Worm (Caenorhabditis elegans) whole organism, L1 larva: ENCODE data around the gene dhgd-1.
A peak's percentile ranks its signal among the peaks of the same experiment; 100 is the strongest.

Experiments used
- C04F5.9 ChIP-seq: sonication (generic microtip); optimal IDR thresholded peaks from 2 replicates; lab custom pipeline; 2016; ENCODE audit warnings: missing genetic modification characterization, missing compliant biosample characterization
- F16B12.6 ChIP-seq: fragments of 150-350 bp; optimal IDR thresholded peaks from 2 replicates; lab custom pipeline; 2014; ENCODE audit warnings: missing biosample characterization, missing genetic modification characterization
- Y116A8C.19 ChIP-seq: sonication (generic microtip); optimal IDR thresholded peaks from 2 replicates; lab custom pipeline; 2016; ENCODE audit warnings: missing compliant biosample characterization, missing genetic modification characterization, borderline replicate concordance
- aly-2 ChIP-seq: fragments of 150-350 bp; optimal IDR thresholded peaks from 2 replicates; lab custom pipeline; 2014; ENCODE audit warnings: missing biosample characterization, missing genetic modification characterization
- blmp-1 ChIP-seq: fragments of 150-350 bp; optimal IDR thresholded peaks from 2 replicates; lab custom pipeline; 2014; ENCODE audit warnings: missing biosample characterization, missing genetic modification characterization
- ceh-8 ChIP-seq: fragments of 200-800 bp; sonication (Bioruptor generic); optimal IDR thresholded peaks from 2 replicates; lab custom pipeline; 2018; ENCODE audit warnings: mild to moderate bottlenecking, missing genetic modification characterization, moderate library complexity, missing compliant biosample characterization
- ceh-82 ChIP-seq, 3 experiments: fragments of 150-350 bp in 1 of 3; sonication (generic microtip) in 2 of 3; optimal IDR thresholded peaks; 2 replicates each; lab custom pipeline; 2014 to 2017; ENCODE audit warnings: missing biosample characterization in 3 of 3, missing genetic modification characterization in 3 of 3
- ceh-88 ChIP-seq: fragments of 200-800 bp; sonication (Bioruptor generic); IDR thresholded peaks from 2 replicates; pipeline ENCODE4 v1.3.6; 2022; ENCODE audit warnings: missing genetic modification characterization, missing compliant biosample characterization
- ceh-90 ChIP-seq: sonication (generic microtip); optimal IDR thresholded peaks from 2 replicates; lab custom pipeline; 2016; ENCODE audit warnings: missing genetic modification characterization, missing compliant biosample characterization
- ces-1 ChIP-seq: fragments of 150-350 bp; optimal IDR thresholded peaks from 2 replicates; lab custom pipeline; 2014; ENCODE audit warnings: missing biosample characterization, missing genetic modification reagents, missing genetic modification characterization
- dsc-1 ChIP-seq: sonication (generic microtip); optimal IDR thresholded peaks from 2 replicates; lab custom pipeline; 2016; ENCODE audit warnings: mild to moderate bottlenecking, missing genetic modification characterization, missing compliant biosample characterization
- efl-3 ChIP-seq: fragments of 200-800 bp; sonication (Bioruptor generic); optimal IDR thresholded peaks from 2 replicates; lab custom pipeline; 2018; ENCODE audit warnings: mild to moderate bottlenecking, missing genetic modification characterization, missing compliant biosample characterization
- elt-2 ChIP-seq: sonication (generic microtip); optimal IDR thresholded peaks from 2 replicates; lab custom pipeline; 2016; ENCODE audit warnings: missing genetic modification characterization, mild to moderate bottlenecking, inconsistent platforms, missing compliant biosample characterization, missing genetic modification reagents
- elt-3 ChIP-seq, 6 experiments: fragments of 150-350 bp in 1 of 6; sonication (generic microtip); optimal IDR thresholded peaks; 2 replicates each; lab custom pipeline; 2017 to 2018; ENCODE audit warnings: missing biosample characterization in 6 of 6, missing genetic modification characterization in 6 of 6, inconsistent platforms in 1 of 6
- ets-5 ChIP-seq: fragments of 200-800 bp; sonication (Bioruptor generic); IDR thresholded peaks from 2 replicates; pipeline ENCODE4 v1.3.6; 2022; ENCODE audit warnings: missing genetic modification characterization, missing compliant biosample characterization
- fkh-4 ChIP-seq: sonication (generic microtip); optimal IDR thresholded peaks from 2 replicates; lab custom pipeline; 2016; ENCODE audit warnings: missing compliant biosample characterization, missing genetic modification characterization, borderline replicate concordance
- fkh-8 ChIP-seq: sonication (generic microtip); optimal IDR thresholded peaks from 2 replicates; lab custom pipeline; 2016; ENCODE audit warnings: mild to moderate bottlenecking, missing genetic modification characterization, missing compliant biosample characterization
- fos-1 ChIP-seq: fragments of 150-350 bp; optimal IDR thresholded peaks from 2 replicates; lab custom pipeline; 2014; ENCODE audit warnings: missing biosample characterization, missing genetic modification characterization
- grh-1 ChIP-seq: fragments of 200-800 bp; sonication (Bioruptor generic); IDR thresholded peaks from 2 replicates; pipeline ENCODE4 v1.3.6; 2022; ENCODE audit warnings: missing genetic modification reagents, missing genetic modification characterization, missing compliant biosample characterization
- hlh-17 ChIP-seq: fragments of 200-800 bp; sonication (Bioruptor generic); optimal IDR thresholded peaks from 2 replicates; lab custom pipeline; 2018; ENCODE audit warnings: missing genetic modification characterization, mild to moderate bottlenecking, missing compliant biosample characterization, moderate library complexity, borderline replicate concordance
- hlh-4 ChIP-seq: sonication (generic microtip); optimal IDR thresholded peaks from 2 replicates; lab custom pipeline; 2016; ENCODE audit warnings: mild to moderate bottlenecking, missing genetic modification characterization, missing compliant biosample characterization
- isw-1 ChIP-seq: fragments of 200-800 bp; sonication (Bioruptor generic); IDR thresholded peaks from 2 replicates; pipeline ENCODE4 v1.3.6; 2022; ENCODE audit warnings: missing genetic modification characterization, missing compliant biosample characterization
- jun-1 ChIP-seq: fragments of 150-350 bp; optimal IDR thresholded peaks from 2 replicates; lab custom pipeline; 2014; ENCODE audit warnings: missing biosample characterization, missing genetic modification reagents, missing genetic modification characterization
- lin-13 ChIP-seq: fragments of 150-350 bp; optimal IDR thresholded peaks from 2 replicates; lab custom pipeline; 2014; ENCODE audit warnings: missing biosample characterization, missing genetic modification reagents, missing genetic modification characterization
- lin-15B ChIP-seq: fragments of 150-350 bp; sonication (generic microtip); optimal IDR thresholded peaks from 3 replicates; lab custom pipeline; 2014; ENCODE audit warnings: missing biosample characterization, missing genetic modification characterization
- lin-35 ChIP-seq, 2 experiments: fragments of 150-350 bp; optimal IDR thresholded peaks; 2 replicates each; lab custom pipeline; 2014; ENCODE audit warnings: missing biosample characterization in 2 of 2, missing genetic modification characterization in 2 of 2, missing genetic modification reagents in 2 of 2
- lin-39 ChIP-seq: fragments of 150-350 bp; optimal IDR thresholded peaks from 2 replicates; lab custom pipeline; 2014; ENCODE audit warnings: missing biosample characterization, missing genetic modification reagents, missing genetic modification characterization
- lsy-2 ChIP-seq, 2 experiments: fragments of 150-350 bp; optimal IDR thresholded peaks; 2 replicates each; lab custom pipeline; 2014; ENCODE audit warnings: missing biosample characterization in 2 of 2, missing genetic modification characterization in 2 of 2
- mdl-1 ChIP-seq, 2 experiments: fragments of 150-350 bp; optimal IDR thresholded peaks; 2 replicates each; lab custom pipeline; 2014 to 2017; ENCODE audit warnings: missing biosample characterization in 2 of 2, missing genetic modification characterization in 2 of 2, inconsistent platforms in 1 of 2
- mef-2 ChIP-seq: fragments of 150-350 bp; optimal IDR thresholded peaks from 2 replicates; lab custom pipeline; 2014; ENCODE audit warnings: missing biosample characterization, missing genetic modification characterization
- mep-1 ChIP-seq: fragments of 150-350 bp; optimal IDR thresholded peaks from 2 replicates; lab custom pipeline; 2014; ENCODE audit warnings: missing biosample characterization, missing genetic modification characterization
- nhr-11 ChIP-seq: fragments of 150-350 bp; optimal IDR thresholded peaks from 2 replicates; lab custom pipeline; 2014; ENCODE audit warnings: missing biosample characterization, missing genetic modification characterization
- nhr-19 ChIP-seq: fragments of 200-800 bp; sonication (Bioruptor generic); conservative IDR thresholded peaks from 2 replicates; pipeline ENCODE4 v1.3.6; 2022; ENCODE audit warnings: missing genetic modification characterization, missing compliant biosample characterization
- nhr-20 ChIP-seq: sonication (generic microtip); optimal IDR thresholded peaks from 2 replicates; lab custom pipeline; 2016; ENCODE audit warnings: mild to moderate bottlenecking, missing genetic modification characterization, missing compliant biosample characterization
- nhr-28 ChIP-seq: fragments of 150-350 bp; optimal IDR thresholded peaks from 2 replicates; lab custom pipeline; 2014; ENCODE audit warnings: missing biosample characterization, missing genetic modification characterization
- nhr-71 ChIP-seq: sonication (generic microtip); optimal IDR thresholded peaks from 2 replicates; lab custom pipeline; 2016; ENCODE audit warnings: mild to moderate bottlenecking, missing genetic modification characterization, moderate library complexity, missing compliant biosample characterization
- nhr-76 ChIP-seq: sonication (generic microtip); optimal IDR thresholded peaks from 2 replicates; lab custom pipeline; 2017; ENCODE audit warnings: missing biosample characterization, missing genetic modification characterization
- nhr-77 ChIP-seq: fragments of 150-350 bp; optimal IDR thresholded peaks from 2 replicates; lab custom pipeline; 2014; ENCODE audit warnings: missing biosample characterization, missing genetic modification characterization
- nhr-84 ChIP-seq: sonication (generic microtip); optimal IDR thresholded peaks from 2 replicates; lab custom pipeline; 2017; ENCODE audit warnings: missing biosample characterization, missing genetic modification characterization
- nhr-85 ChIP-seq: sonication (generic microtip); peaks from one replicate; lab custom pipeline; 2016; ENCODE audit warnings: missing genetic modification characterization, inconsistent platforms, missing compliant biosample characterization
- nhr-90 ChIP-seq: sonication (generic microtip); optimal IDR thresholded peaks from 2 replicates; lab custom pipeline; 2016; ENCODE audit warnings: mild to moderate bottlenecking, missing genetic modification characterization, missing compliant biosample characterization; ENCODE audit not compliant: poor library complexity
- pax-3 ChIP-seq: fragments of 200-800 bp; sonication (Bioruptor generic); optimal IDR thresholded peaks from 2 replicates; lab custom pipeline; 2018; ENCODE audit warnings: mild to moderate bottlenecking, missing genetic modification characterization, moderate library complexity, missing compliant biosample characterization
- pqm-1 ChIP-seq: sonication (generic microtip); optimal IDR thresholded peaks from 3 replicates; lab custom pipeline; 2017; ENCODE audit warnings: missing biosample characterization, missing genetic modification characterization
- rnt-1 ChIP-seq: sonication (generic microtip); optimal IDR thresholded peaks from 2 replicates; lab custom pipeline; 2016; ENCODE audit warnings: mild to moderate bottlenecking, missing genetic modification characterization, moderate library complexity, missing compliant biosample characterization
- sox-4 ChIP-seq: sonication (generic microtip); optimal IDR thresholded peaks from 2 replicates; lab custom pipeline; 2016; ENCODE audit warnings: missing genetic modification characterization, missing compliant biosample characterization
- sptf-1 ChIP-seq: fragments of 150-350 bp; optimal IDR thresholded peaks from 2 replicates; lab custom pipeline; 2014; ENCODE audit warnings: missing biosample characterization, missing genetic modification characterization
- swsn-7 ChIP-seq: sonication (generic microtip); optimal IDR thresholded peaks from 2 replicates; lab custom pipeline; 2016; ENCODE audit warnings: missing genetic modification characterization, missing compliant biosample characterization
- unc-130 ChIP-seq: fragments of 150-350 bp; optimal IDR thresholded peaks from 2 replicates; lab custom pipeline; 2017; ENCODE audit warnings: missing biosample characterization, missing genetic modification characterization, inconsistent platforms
- unc-30 ChIP-seq: sonication (generic microtip); optimal IDR thresholded peaks from 2 replicates; lab custom pipeline; 2017; ENCODE audit warnings: missing biosample characterization, missing genetic modification characterization
- unc-98 ChIP-seq: fragments of 200-800 bp; sonication (Bioruptor generic); IDR thresholded peaks from 2 replicates; pipeline ENCODE4 v1.3.6; 2022; ENCODE audit warnings: missing genetic modification characterization, missing compliant biosample characterization
- vab-15 ChIP-seq: sonication (generic microtip); optimal IDR thresholded peaks from 2 replicates; lab custom pipeline; 2017; ENCODE audit warnings: missing genotype, mild to moderate bottlenecking, missing genetic modification characterization, missing compliant biosample characterization
- zag-1 ChIP-seq: fragments of 150-350 bp; optimal IDR thresholded peaks from 2 replicates; lab custom pipeline; 2014; ENCODE audit warnings: missing biosample characterization, missing genetic modification characterization
- zip-4 ChIP-seq: fragments of 200-800 bp; sonication (Bioruptor generic); optimal IDR thresholded peaks from 2 replicates; lab custom pipeline; 2018; ENCODE audit warnings: mild to moderate bottlenecking, missing genetic modification characterization, moderate library complexity, missing compliant biosample characterization
- ztf-11 ChIP-seq, 2 experiments: sonication (generic microtip); optimal IDR thresholded peaks; 2 replicates each; lab custom pipeline; 2016 to 2017; ENCODE audit warnings: missing genetic modification characterization in 2 of 2, missing biosample characterization in 1 of 2, missing compliant biosample characterization in 1 of 2

The dhgd-1 gene

ce11 chrII:11492843-11493242 is 59.0 kb downstream of the dhgd-1 start, which contains the start of gene hacl-1:
hacl-1 (minus strand) TSS chrII:11492963.
- no peak for TF ChIP-seq F16B12.6 (tag; lab: Kevin White, UChicago)
- TF ChIP-seq swsn-7 (tag; lab: Kevin White, UChicago), result no peak
- TF ChIP-seq nhr-20, result peak; percentile 64
- TF ChIP-seq nhr-71, result peak; percentile 74
- TF ChIP-seq nhr-85 (tag; lab: Kevin White, UChicago), result peak; percentile 87
- TF ChIP-seq ceh-88 (GFP tag; lab: Robert Waterston, UW), result no peak
- no peak for TF ChIP-seq nhr-84 (tag; lab: Kevin White, UChicago)
- no peak for TF ChIP-seq mef-2
- no peak for TF ChIP-seq efl-3 (GFP tag; lab: Kevin White, UChicago)
- no peak for TF ChIP-seq isw-1 (GFP tag; lab: Robert Waterston, UW)
- TF ChIP-seq rnt-1 (tag; lab: Kevin White, UChicago), result no peak
- TF ChIP-seq dsc-1 (tag; lab: Kevin White, UChicago), result no peak
- TF ChIP-seq blmp-1 (tag; lab: Kevin White, UChicago), result peak; percentile 44
- TF ChIP-seq unc-98 (GFP tag; lab: Robert Waterston, UW), result no peak
- no peak for TF ChIP-seq nhr-76 (tag; lab: Kevin White, UChicago)
- no peak for TF ChIP-seq ceh-8 (GFP tag; lab: Kevin White, UChicago)
- TF ChIP-seq hlh-4 (tag; lab: Kevin White, UChicago), result no peak
- no peak for TF ChIP-seq vab-15 (tag; lab: Kevin White, UChicago)
- no peak for TF ChIP-seq aly-2
- TF ChIP-seq ceh-82 (tag; optimal IDR thresholded peaks at IDR 0.05; lab: Kevin White, UChicago), result no peak
- TF ChIP-seq nhr-28 (tag; lab: Kevin White, UChicago), result no peak
- peak; percentile 29 to 40 for TF ChIP-seq lsy-2 (tag; optimal IDR thresholded peaks at IDR 0.05; lab: Kevin White, UChicago)
- TF ChIP-seq elt-2 (tag; lab: Kevin White, UChicago), result no peak
- TF ChIP-seq lin-39 (tag; lab: Kevin White, UChicago), result no peak
- no peak for TF ChIP-seq ztf-11 (tag; optimal IDR thresholded peaks at IDR 0.05; lab: Kevin White, UChicago)
- no peak for TF ChIP-seq nhr-77 (tag; lab: Kevin White, UChicago)
- TF ChIP-seq unc-130 (tag; lab: Kevin White, UChicago), result no peak
- TF ChIP-seq jun-1, result no peak
- TF ChIP-seq pqm-1 (tag; lab: Kevin White, UChicago), result no peak
- no peak for TF ChIP-seq ces-1 (GFP tag; lab: Kevin White, UChicago)
- TF ChIP-seq nhr-90 (tag; lab: Kevin White, UChicago), result peak; percentile 14
- TF ChIP-seq lin-13, result no peak
- no peak for TF ChIP-seq zag-1
- no peak for TF ChIP-seq nhr-11 (tag; lab: Kevin White, UChicago)
- TF ChIP-seq lin-35 (GFP tag; optimal IDR thresholded peaks at IDR 0.05; lab: Kevin White, UChicago), result peak in 1 of 2 experiments; percentile 36
- TF ChIP-seq grh-1 (GFP tag; lab: Robert Waterston, UW), result no peak
- no peak for TF ChIP-seq pax-3 (tag; lab: Kevin White, UChicago)
- TF ChIP-seq ceh-90 (tag; lab: Kevin White, UChicago), result no peak
- TF ChIP-seq Y116A8C.19, result no peak
- TF ChIP-seq fkh-4 (tag; lab: Kevin White, UChicago), result no peak
- TF ChIP-seq hlh-17, result no peak
- TF ChIP-seq sox-4, result no peak
- peak; percentile 28 for TF ChIP-seq mep-1 (tag; lab: Kevin White, UChicago)
- TF ChIP-seq mdl-1 (tag; optimal IDR thresholded peaks at IDR 0.05; lab: Kevin White, UChicago), result no peak
- TF ChIP-seq zip-4 (GFP tag; lab: Kevin White, UChicago), result no peak
- no peak for TF ChIP-seq unc-30 (tag; lab: Kevin White, UChicago)
- TF ChIP-seq nhr-19 (GFP tag; lab: Robert Waterston, UW), result peak; percentile 49
- TF ChIP-seq sptf-1, result no peak
- peak in 1 of 6 experiments; percentile 21 for TF ChIP-seq elt-3 (tag; optimal IDR thresholded peaks at IDR 0.05; lab: Kevin White, UChicago)
- peak; percentile 76 for TF ChIP-seq fkh-8 (tag; lab: Kevin White, UChicago)
- no peak for TF ChIP-seq fos-1 (tag; lab: Kevin White, UChicago)
- TF ChIP-seq ets-5 (GFP tag; lab: Robert Waterston, UW), result no peak
- TF ChIP-seq C04F5.9 (tag; lab: Kevin White, UChicago), result no peak
- no peak for TF ChIP-seq lin-15B (tag; lab: Kevin White, UChicago)
